Worm (Caenorhabditis elegans): ENCODE results near the gene F14F8.9.

ce11 chrV:16668473-16668872 is at the start of gene F14F8.9:
- no peak for TF ChIP-seq snpc-4 (tag; optimal IDR thresholded peaks at IDR 0.05)
- TF ChIP-seq unc-62 (GFP tag; optimal IDR thresholded peaks at IDR 0.05): no peak
- TF ChIP-seq nhr-76 (tag; optimal IDR thresholded peaks at IDR 0.05): no peak
- TF ChIP-seq nhr-28 (tag; optimal IDR thresholded peaks at IDR 0.05): no peak
- no peak for TF ChIP-seq ztf-11 (tag; optimal IDR thresholded peaks at IDR 0.05)
- no peak for TF ChIP-seq bed-3 (GFP tag; optimal IDR thresholded peaks at IDR 0.05)
- TF ChIP-seq blmp-1 (tag; optimal IDR thresholded peaks at IDR 0.05): no peak
- no peak for TF ChIP-seq nhr-12 (tag; optimal IDR thresholded peaks at IDR 0.05)
- no peak for TF ChIP-seq nhr-237 (tag; optimal IDR thresholded peaks at IDR 0.05)
- no peak for TF ChIP-seq lin-13 (tag; optimal IDR thresholded peaks at IDR 0.05)
- TF ChIP-seq unc-39 (tag; optimal IDR thresholded peaks at IDR 0.05): no peak
- no peak for TF ChIP-seq drap-1 (GFP tag; optimal IDR thresholded peaks at IDR 0.05)
- no peak for TF ChIP-seq elt-3 (tag; optimal IDR thresholded peaks at IDR 0.05)
